Fruit fly (Drosophila melanogaster): ENCODE results near the gene v.

dm6 chrX:10936599-10936998 is 12.8 kb downstream of the v start:
- TF ChIP-seq EcR (GFP tag; optimal IDR thresholded peaks at IDR 0.05) (no peak), psq (optimal IDR thresholded peaks at IDR 0.05) (no peak), usp (GFP tag; optimal IDR thresholded peaks at IDR 0.05) (no peak), CG8478 (optimal IDR thresholded peaks at IDR 0.05) (no peak), pan (optimal IDR thresholded peaks at IDR 0.05) (no peak), Dll (optimal IDR thresholded peaks at IDR 0.05) (no peak)

Measured in whole organism.